Worm (Caenorhabditis elegans) whole organism, L4 larva: ENCODE results near the gene T16G12.7.

Experiments used
- ctbp-1 ChIP-seq: fragments of 200-800 bp; sonication (Bioruptor generic); IDR thresholded peaks from 2 replicates; pipeline ENCODE4 v1.3.6; 2022; ENCODE audit warnings: missing genetic modification reagents, missing genetic modification characterization, missing compliant biosample characterization
- egl-43 ChIP-seq: fragments of 200-800 bp; sonication (Bioruptor generic); IDR thresholded peaks from 2 replicates; pipeline ENCODE4 v1.3.6; 2022; ENCODE audit warnings: missing genetic modification reagents, missing genetic modification characterization, missing compliant biosample characterization
- nhr-237 ChIP-seq: sonication (generic microtip); optimal IDR thresholded peaks from 2 replicates; lab custom pipeline; 2017; ENCODE audit warnings: missing biosample characterization, missing genetic modification characterization

- no peak for TF ChIP-seq nhr-237 (tag; lab: Kevin White, UChicago)
- no peak for TF ChIP-seq ctbp-1 (GFP tag; lab: Robert Waterston, UW)
- no peak for TF ChIP-seq egl-43 (GFP tag; lab: Robert Waterston, UW)
Measured at ce11 chrIII:10088508-10088981, 48.6 kb upstream of the T16G12.7 start, which contains the start of gene hal-2.
